Worm (Caenorhabditis elegans): ENCODE data around the gene C14A4.6.

The C14A4.6 gene

DNA sequence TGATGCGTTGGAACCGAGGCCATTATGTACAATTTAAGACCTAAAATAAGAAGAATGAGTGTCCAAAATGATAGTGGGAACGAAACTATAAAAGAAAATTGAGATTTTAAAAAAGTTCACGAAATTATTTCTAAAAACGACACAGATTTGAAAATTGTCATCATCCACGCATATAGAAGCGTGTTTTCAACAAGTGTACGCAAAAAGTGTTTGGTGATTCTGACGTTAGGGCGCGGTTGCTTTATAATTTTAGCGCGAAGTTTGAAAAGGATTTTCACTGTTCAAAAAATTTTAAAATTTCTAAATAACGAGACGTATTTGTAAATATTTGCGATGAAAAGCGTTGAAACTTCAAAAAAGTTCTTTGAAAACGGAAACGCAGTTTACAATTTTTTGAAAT lies 31.2 kb downstream of the C14A4.6 start, which contains the start of gene cdc-48.1:
TSS of gene cdc-48.1 (minus strand) at position 40 of the 400 bp plus-strand sequence.
- peak; percentile 99 for TF ChIP-seq F13C5.2 (tag; optimal IDR thresholded peaks at IDR 0.05)
- no peak for TF ChIP-seq ama-1 (optimal IDR thresholded peaks at IDR 0.05)
- TF ChIP-seq scrt-1 (GFP tag; IDR thresholded peaks at IDR 0.05), result peak; percentile 57; the same call in 1 of the 2 replicates
- TF ChIP-seq tbx-11 (GFP tag; IDR thresholded peaks at IDR 0.05), result peak; percentile 57; the same call in 1 of the 2 replicates
- TF ChIP-seq ceh-36 (tag; optimal IDR thresholded peaks at IDR 0.05), result peak; percentile 54
- TF ChIP-seq sea-1 (GFP tag; conservative IDR thresholded peaks at IDR 0.05), result peak; percentile 86
- TF ChIP-seq flt-1 (GFP tag; IDR thresholded peaks at IDR 0.05), result peak; percentile 81
- TF ChIP-seq hmg-4 (GFP tag; optimal IDR thresholded peaks at IDR 0.05), result peak; percentile 65
- TF ChIP-seq hnd-1 (tag; optimal IDR thresholded peaks at IDR 0.05), result peak; percentile 42
- TF ChIP-seq B0310.2 (tag; optimal IDR thresholded peaks at IDR 0.05), result peak; percentile 74
- TF ChIP-seq ets-7 (tag; optimal IDR thresholded peaks at IDR 0.05), result peak; percentile 45
- TF ChIP-seq pes-1 (GFP tag; IDR thresholded peaks at IDR 0.05), result peak; percentile 82
- TF ChIP-seq hmbx-1 (tag; optimal IDR thresholded peaks at IDR 0.05), result peak; percentile 51
- peak; percentile 47 for TF ChIP-seq ceh-13 (GFP tag; optimal IDR thresholded peaks at IDR 0.05)
- TF ChIP-seq aly-1 (tag; optimal IDR thresholded peaks at IDR 0.05), result no peak
- peak; percentile 75 for TF ChIP-seq tbx-37 (GFP tag; conservative IDR thresholded peaks at IDR 0.05)
- peak; percentile 60 for TF ChIP-seq tra-4 (tag; optimal IDR thresholded peaks at IDR 0.05)

DNA sequence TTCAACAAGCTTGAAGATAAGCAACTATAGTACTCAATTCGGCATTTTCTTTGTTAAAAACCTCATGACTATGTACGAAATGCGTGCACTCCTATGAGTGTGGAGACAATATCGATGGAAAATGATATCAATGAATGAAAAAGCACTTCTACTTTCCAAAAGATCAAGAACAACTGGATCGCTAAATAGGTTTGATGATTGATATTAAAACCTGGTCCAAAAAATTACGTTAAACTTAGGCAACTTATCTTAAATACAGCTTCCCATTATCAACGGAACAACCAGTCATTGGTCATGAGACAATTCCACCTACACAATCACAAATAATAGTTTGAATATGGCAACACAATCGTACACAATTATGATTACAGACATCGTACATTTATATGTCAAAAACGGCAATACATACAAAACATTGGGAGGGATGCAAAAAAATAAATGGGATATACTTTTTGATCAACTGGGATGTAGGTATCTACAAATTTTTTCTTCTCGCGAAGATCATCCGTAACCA lies 34.8 kb downstream of the C14A4.6 start:
- TF ChIP-seq ceh-13 (GFP tag; optimal IDR thresholded peaks at IDR 0.05), result no peak
- no peak for TF ChIP-seq flt-1 (GFP tag; IDR thresholded peaks at IDR 0.05)
- no peak for TF ChIP-seq hmg-4 (GFP tag; optimal IDR thresholded peaks at IDR 0.05)

DNA sequence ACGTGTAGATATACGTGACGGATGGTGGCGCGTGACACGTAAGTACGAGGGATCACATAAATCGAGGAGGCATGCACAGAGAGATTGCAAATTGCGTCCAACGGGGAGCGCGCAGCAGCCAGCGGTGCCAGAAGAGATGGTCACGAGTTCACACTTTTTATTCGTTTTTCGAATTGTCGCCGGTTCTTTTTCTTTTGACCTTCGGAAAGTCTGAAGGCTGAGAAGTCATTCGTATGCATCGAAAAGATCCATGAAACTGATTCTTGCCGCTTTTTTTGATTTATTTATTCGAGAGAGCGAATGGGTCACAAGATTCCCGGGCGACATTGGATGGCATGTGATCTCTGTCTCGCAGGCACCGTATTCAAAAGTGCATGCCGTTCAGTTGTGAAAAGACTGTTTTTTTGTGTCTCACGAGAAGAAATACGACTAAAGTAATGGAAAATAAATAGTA lies 35.6 kb downstream of the C14A4.6 start:
- no peak for TF ChIP-seq aly-1 (tag; optimal IDR thresholded peaks at IDR 0.05)
- no peak for TF ChIP-seq tbx-37 (GFP tag; conservative IDR thresholded peaks at IDR 0.05)
- no peak for TF ChIP-seq hnd-1 (tag; optimal IDR thresholded peaks at IDR 0.05)
- TF ChIP-seq hmbx-1 (tag; optimal IDR thresholded peaks at IDR 0.05), result no peak
- TF ChIP-seq flt-1 (GFP tag; IDR thresholded peaks at IDR 0.05), result no peak
- no peak for TF ChIP-seq tbx-11 (GFP tag; IDR thresholded peaks at IDR 0.05)
- no peak for TF ChIP-seq B0310.2 (tag; optimal IDR thresholded peaks at IDR 0.05)
- TF ChIP-seq ets-7 (tag; optimal IDR thresholded peaks at IDR 0.05), result no peak
- TF ChIP-seq F13C5.2 (tag; optimal IDR thresholded peaks at IDR 0.05), result no peak
- TF ChIP-seq ceh-13 (GFP tag; optimal IDR thresholded peaks at IDR 0.05), result no peak

DNA sequence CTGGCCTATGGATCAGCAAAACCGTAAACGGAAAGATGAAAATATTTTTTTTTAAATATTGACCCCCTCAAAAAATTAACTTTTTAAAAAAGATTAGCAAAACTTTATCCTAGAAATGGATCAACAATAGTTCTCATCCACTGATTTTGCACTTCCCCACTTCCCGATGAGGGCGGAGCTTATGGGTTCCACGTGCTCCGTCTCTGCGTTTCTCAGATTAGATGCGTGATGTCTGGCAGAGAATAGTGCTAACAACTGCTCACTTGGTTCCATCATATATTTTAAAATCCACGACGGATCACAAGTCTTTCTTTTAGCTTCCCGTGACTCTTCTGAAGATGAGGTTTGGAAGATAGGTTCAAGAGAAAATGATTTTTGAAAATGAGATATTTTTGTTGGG lies 36.2 kb downstream of the C14A4.6 start:
- TF ChIP-seq pes-1 (GFP tag; IDR thresholded peaks at IDR 0.05) (no peak), hnd-1 (tag; optimal IDR thresholded peaks at IDR 0.05) (no peak), hmbx-1 (tag; optimal IDR thresholded peaks at IDR 0.05) (no peak), scrt-1 (GFP tag; IDR thresholded peaks at IDR 0.05) (no peak), flt-1 (GFP tag; IDR thresholded peaks at IDR 0.05) (no peak), B0310.2 (tag; optimal IDR thresholded peaks at IDR 0.05) (no peak), hmg-4 (GFP tag; optimal IDR thresholded peaks at IDR 0.05) (no peak), tra-4 (tag; optimal IDR thresholded peaks at IDR 0.05) (no peak)

DNA sequence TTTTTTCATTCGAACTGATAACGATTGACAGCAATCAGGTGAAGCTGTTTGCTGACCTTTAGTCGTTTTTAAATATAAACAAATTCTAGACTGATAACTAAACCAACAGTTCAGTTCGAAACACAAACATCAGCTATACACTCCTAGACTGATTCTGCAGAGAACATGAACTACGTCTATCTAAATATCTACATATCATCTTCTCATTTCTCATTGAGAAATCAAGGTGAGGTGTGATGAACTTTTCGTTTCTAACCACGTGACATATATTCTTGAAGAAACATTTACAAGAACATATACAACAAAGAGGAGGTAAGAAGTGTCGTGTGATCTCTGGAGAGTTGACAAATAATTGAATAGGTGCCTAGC lies 37.4 kb downstream of the C14A4.6 start:
- TF ChIP-seq hmbx-1 (tag; optimal IDR thresholded peaks at IDR 0.05) (no peak), hmg-4 (GFP tag; optimal IDR thresholded peaks at IDR 0.05) (no peak), ceh-13 (GFP tag; optimal IDR thresholded peaks at IDR 0.05) (no peak), ets-7 (tag; optimal IDR thresholded peaks at IDR 0.05) (no peak), flt-1 (GFP tag; IDR thresholded peaks at IDR 0.05) (no peak), tbx-11 (GFP tag; IDR thresholded peaks at IDR 0.05) (no peak), tra-4 (tag; optimal IDR thresholded peaks at IDR 0.05) (no peak), pes-1 (GFP tag; IDR thresholded peaks at IDR 0.05) (no peak), sea-1 (GFP tag; conservative IDR thresholded peaks at IDR 0.05) (no peak), tbx-37 (GFP tag; conservative IDR thresholded peaks at IDR 0.05) (no peak)

DNA sequence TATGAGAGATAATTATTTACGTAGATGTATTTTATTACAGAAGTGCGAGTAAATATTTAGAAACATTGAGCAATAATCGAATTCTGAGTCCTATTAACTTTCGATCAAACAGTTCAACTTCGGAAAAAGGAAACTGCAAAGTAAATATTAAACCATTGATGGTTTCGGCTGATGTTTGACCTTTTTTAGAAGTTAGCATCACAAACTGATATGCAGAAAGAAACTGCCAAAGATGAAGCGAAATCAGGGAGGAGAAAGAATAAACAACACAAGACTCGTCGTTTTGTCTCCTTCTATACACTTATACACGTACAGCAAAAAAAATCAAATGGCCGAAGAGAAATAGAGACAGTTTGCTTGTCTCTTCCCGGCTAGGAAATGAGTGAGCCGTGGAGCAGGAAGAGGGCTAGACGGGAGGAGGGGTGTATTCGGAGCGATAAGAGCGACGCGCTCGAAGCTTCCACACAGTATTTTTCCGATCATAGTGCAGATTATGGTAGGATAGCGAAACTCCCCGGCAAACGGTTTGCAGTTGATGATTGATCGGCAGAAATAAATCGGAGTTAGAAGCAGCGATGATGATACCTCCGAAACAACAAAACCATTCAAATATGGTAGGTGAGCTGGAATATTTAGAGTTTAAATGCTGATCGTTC lies 37.9 kb downstream of the C14A4.6 start:
- TF ChIP-seq tbx-11 (GFP tag; IDR thresholded peaks at IDR 0.05) (no peak), ama-1 (optimal IDR thresholded peaks at IDR 0.05) (no peak), sea-1 (GFP tag; conservative IDR thresholded peaks at IDR 0.05) (no peak), ets-7 (tag; optimal IDR thresholded peaks at IDR 0.05) (no peak), aly-1 (tag; optimal IDR thresholded peaks at IDR 0.05) (no peak), tra-4 (tag; optimal IDR thresholded peaks at IDR 0.05) (no peak), hmg-4 (GFP tag; optimal IDR thresholded peaks at IDR 0.05) (no peak), pes-1 (GFP tag; IDR thresholded peaks at IDR 0.05) (no peak), hmbx-1 (tag; optimal IDR thresholded peaks at IDR 0.05) (no peak), B0310.2 (tag; optimal IDR thresholded peaks at IDR 0.05) (no peak), flt-1 (GFP tag; IDR thresholded peaks at IDR 0.05) (no peak), F13C5.2 (tag; optimal IDR thresholded peaks at IDR 0.05) (no peak), ceh-36 (tag; optimal IDR thresholded peaks at IDR 0.05) (no peak), tbx-37 (GFP tag; conservative IDR thresholded peaks at IDR 0.05) (no peak), scrt-1 (GFP tag; IDR thresholded peaks at IDR 0.05) (no peak), hnd-1 (tag; optimal IDR thresholded peaks at IDR 0.05) (no peak), ceh-13 (GFP tag; optimal IDR thresholded peaks at IDR 0.05) (no peak)

DNA sequence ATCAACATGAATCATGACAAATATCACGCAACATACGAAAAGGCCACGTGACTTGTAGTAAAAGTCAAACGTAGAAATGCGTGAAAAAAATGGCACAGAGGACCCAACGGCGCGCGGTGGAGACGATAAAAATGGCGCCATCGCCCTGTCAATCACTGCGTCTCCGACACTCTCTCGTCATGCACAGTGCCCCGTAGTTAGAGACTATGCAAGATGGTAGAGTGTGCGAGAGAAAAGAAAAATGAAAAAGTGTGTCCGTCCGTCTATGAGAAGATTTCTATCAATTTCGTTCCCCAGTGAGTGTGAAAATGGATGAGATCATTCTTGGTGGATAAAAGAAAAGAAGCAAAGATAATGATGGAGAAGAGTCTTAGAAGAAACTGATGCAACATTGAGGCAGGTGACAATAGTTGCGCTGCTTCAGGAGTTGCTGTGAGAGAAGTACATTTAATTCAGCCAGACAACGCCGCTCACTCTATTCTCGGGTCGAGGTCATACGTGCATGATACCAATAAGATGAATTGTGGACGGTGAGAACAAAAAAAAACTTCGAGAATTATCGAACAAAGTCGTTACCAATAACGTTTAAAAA lies 39.0 kb downstream of the C14A4.6 start:
- TF ChIP-seq hmg-4 (GFP tag; optimal IDR thresholded peaks at IDR 0.05) (no peak), tbx-37 (GFP tag; conservative IDR thresholded peaks at IDR 0.05) (no peak), hnd-1 (tag; optimal IDR thresholded peaks at IDR 0.05) (no peak), ama-1 (optimal IDR thresholded peaks at IDR 0.05) (no peak), scrt-1 (GFP tag; IDR thresholded peaks at IDR 0.05) (no peak), ets-7 (tag; optimal IDR thresholded peaks at IDR 0.05) (no peak), ceh-13 (GFP tag; optimal IDR thresholded peaks at IDR 0.05) (no peak), ceh-36 (tag; optimal IDR thresholded peaks at IDR 0.05) (no peak), tbx-11 (GFP tag; IDR thresholded peaks at IDR 0.05) (no peak), B0310.2 (tag; optimal IDR thresholded peaks at IDR 0.05) (no peak)

Data from whole organism, early embryonic.